Fruit fly (Drosophila melanogaster) whole organism, embryonic: ENCODE measurements around the gene CG14402.

ENCODE experiments used
- Atf-2 ChIP-seq: fragments of 200-800 bp; sonication (Bioruptor generic); optimal IDR thresholded peaks from 2 replicates; lab custom pipeline; 2016; ENCODE audit warnings: missing biosample characterization, missing genetic modification characterization
- C15 ChIP-seq: fragments of 200-800 bp; sonication (Bioruptor generic); IDR thresholded peaks from 3 replicates; pipeline ENCODE4 v1.3.6; 2022; ENCODE audit warnings: missing biosample characterization, missing genetic modification characterization
- CG12391 ChIP-seq: fragments of 200-800 bp; sonication (Bioruptor generic); optimal IDR thresholded peaks from 3 replicates; lab custom pipeline; 2018; ENCODE audit warnings: missing biosample characterization, mild to moderate bottlenecking, missing genetic modification characterization, moderate library complexity
- CG13123 ChIP-seq: fragments of 200-800 bp; sonication (Bioruptor generic); optimal IDR thresholded peaks from 2 replicates; lab custom pipeline; 2016; ENCODE audit warnings: missing biosample characterization, missing genetic modification characterization
- CG14014 ChIP-seq: fragments of 200-800 bp; sonication (Bioruptor generic); IDR thresholded peaks from 2 replicates; pipeline ENCODE4 v1.3.6; 2022; ENCODE audit warnings: missing biosample characterization, missing genetic modification characterization
- CG14667 ChIP-seq: fragments of 200-800 bp; sonication (Bioruptor generic); IDR thresholded peaks from 2 replicates; pipeline ENCODE4 v1.3.6; 2022; ENCODE audit warnings: missing biosample characterization, missing genetic modification characterization
- CG16863 ChIP-seq: fragments of 200-800 bp; sonication (Bioruptor generic); optimal IDR thresholded peaks from 3 replicates; lab custom pipeline; 2016; ENCODE audit warnings: missing biosample characterization, missing genetic modification characterization
- CG17385 ChIP-seq: fragments of 200-800 bp; sonication (Bioruptor generic); optimal IDR thresholded peaks from 3 replicates; lab custom pipeline; 2018; ENCODE audit warnings: missing biosample characterization, mild to moderate bottlenecking, missing genetic modification characterization
- CG18262 ChIP-seq: fragments of 200-800 bp; optimal IDR thresholded peaks from 3 replicates; lab custom pipeline; 2019; ENCODE audit warnings: missing biosample characterization, mild to moderate bottlenecking, missing genetic modification characterization, moderate library complexity
- CG2875 ChIP-seq: fragments of 200-800 bp; sonication (Bioruptor generic); optimal IDR thresholded peaks from 2 replicates; lab custom pipeline; 2017; ENCODE audit warnings: missing biosample characterization, mild to moderate bottlenecking, missing genetic modification characterization, missing genetic modification reagents
- CG31388 ChIP-seq: fragments of 200-800 bp; sonication (Bioruptor generic); optimal IDR thresholded peaks from 2 replicates; lab custom pipeline; 2016; ENCODE audit warnings: missing biosample characterization, missing genetic modification characterization
- CG3163 ChIP-seq: fragments of 200-800 bp; sonication (Bioruptor generic); optimal IDR thresholded peaks from 3 replicates; lab custom pipeline; 2016; ENCODE audit warnings: missing biosample characterization, missing genetic modification characterization
- CG42726 ChIP-seq: fragments of 200-800 bp; sonication (Bioruptor generic); IDR thresholded peaks from 2 replicates; pipeline ENCODE4 v1.3.6; 2022; ENCODE audit warnings: missing biosample characterization, missing genetic modification characterization; ENCODE audit not compliant: partially characterized antibody
- CG8944 ChIP-seq: fragments of 200-800 bp; sonication (Bioruptor generic); optimal IDR thresholded peaks from 3 replicates; lab custom pipeline; 2016; ENCODE audit warnings: missing biosample characterization, missing genetic modification characterization
- CTCF ChIP-seq: fragments of 200-800 bp; sonication (Bioruptor generic); optimal IDR thresholded peaks from 2 replicates; lab custom pipeline; 2017; ENCODE audit warnings: missing biosample characterization, mild to moderate bottlenecking, missing genetic modification characterization, moderate library complexity
- Chrac-16 ChIP-seq: fragments of 200-800 bp; sonication (Bioruptor generic); optimal IDR thresholded peaks from 3 replicates; lab custom pipeline; 2016; ENCODE audit warnings: missing biosample characterization, missing genetic modification characterization
- D19B ChIP-seq: fragments of 200-800 bp; sonication (Bioruptor generic); optimal IDR thresholded peaks from 2 replicates; lab custom pipeline; 2017; ENCODE audit warnings: missing biosample characterization, mild to moderate bottlenecking, missing genetic modification characterization
- Dad ChIP-seq: fragments of 200-800 bp; sonication (Bioruptor generic); optimal IDR thresholded peaks from 3 replicates; lab custom pipeline; 2016; ENCODE audit warnings: missing biosample characterization, missing genetic modification characterization
- Doc3 ChIP-seq: fragments of 200-800 bp; sonication (Bioruptor generic); IDR thresholded peaks from 3 replicates; pipeline ENCODE4 v1.3.6; 2022; ENCODE audit warnings: missing biosample characterization, missing genetic modification characterization; ENCODE audit not compliant: partially characterized antibody
- Drgx ChIP-seq: fragments of 200-800 bp; sonication (Bioruptor generic); IDR thresholded peaks from 2 replicates; pipeline ENCODE4 v1.3.6; 2022; ENCODE audit warnings: missing biosample characterization, missing genetic modification characterization
- E2f1 ChIP-seq: fragments of 200-800 bp; sonication (Bioruptor generic); IDR thresholded peaks from 2 replicates; pipeline ENCODE4 v1.3.6; 2022; ENCODE audit warnings: missing biosample characterization, missing genetic modification characterization
- E2f2 ChIP-seq: fragments of 200-800 bp; sonication (Bioruptor generic); IDR thresholded peaks from 2 replicates; pipeline ENCODE4 v1.3.6; 2022; ENCODE audit warnings: missing biosample characterization, missing genetic modification characterization
- ERR ChIP-seq: fragments of 200-800 bp; sonication (Bioruptor generic); optimal IDR thresholded peaks from 2 replicates; lab custom pipeline; 2016; ENCODE audit warnings: missing biosample characterization, missing genetic modification characterization
- Elba2 ChIP-seq: fragments of 200-800 bp; sonication (Bioruptor generic); optimal IDR thresholded peaks from 3 replicates; lab custom pipeline; 2016; ENCODE audit warnings: missing biosample characterization, missing genetic modification characterization
- GATAe ChIP-seq: fragments of 200-800 bp; sonication (Bioruptor generic); conservative IDR thresholded peaks from 2 replicates; pipeline ENCODE4 v1.3.6; 2022; ENCODE audit warnings: missing biosample characterization, missing genetic modification characterization
- H15 ChIP-seq: fragments of 200-800 bp; sonication (Bioruptor generic); IDR thresholded peaks from 3 replicates; pipeline ENCODE4 v1.3.6; 2022; ENCODE audit warnings: missing biosample characterization, missing genetic modification characterization
- HLH54F ChIP-seq: fragments of 200-800 bp; sonication (Bioruptor generic); optimal IDR thresholded peaks from 3 replicates; lab custom pipeline; 2016; ENCODE audit warnings: missing biosample characterization, missing genetic modification characterization
- Hand ChIP-seq: fragments of 200-800 bp; sonication (Bioruptor generic); optimal IDR thresholded peaks from 2 replicates; lab custom pipeline; 2017; ENCODE audit warnings: mild to moderate bottlenecking, missing biosample characterization, missing genetic modification reagents, missing genetic modification characterization
- Hey ChIP-seq: fragments of 200-800 bp; sonication (Bioruptor generic); optimal IDR thresholded peaks from 3 replicates; lab custom pipeline; 2018; ENCODE audit warnings: missing biosample characterization, mild to moderate bottlenecking, missing genetic modification characterization
- Mad ChIP-seq: fragments of 200-800 bp; sonication (Bioruptor generic); optimal IDR thresholded peaks from 2 replicates; lab custom pipeline; 2016; ENCODE audit warnings: missing biosample characterization, missing genetic modification characterization
- Max ChIP-seq: fragments of 200-800 bp; sonication (Bioruptor generic); optimal IDR thresholded peaks from 2 replicates; lab custom pipeline; 2016; ENCODE audit warnings: missing biosample characterization, mild to moderate bottlenecking, missing genetic modification characterization
- ash1 ChIP-seq: fragments of 200-800 bp; sonication (Bioruptor generic); optimal IDR thresholded peaks from 2 replicates; lab custom pipeline; 2018; ENCODE audit warnings: missing biosample characterization, mild to moderate bottlenecking, missing genetic modification characterization
- az2 ChIP-seq: fragments of 200-800 bp; sonication (Bioruptor generic); optimal IDR thresholded peaks from 3 replicates; lab custom pipeline; 2016; ENCODE audit warnings: missing biosample characterization, missing genetic modification characterization
- bowl ChIP-seq: fragments of 200-800 bp; sonication (Bioruptor generic); IDR thresholded peaks from 2 replicates; pipeline ENCODE4 v1.3.6; 2022; ENCODE audit warnings: missing biosample characterization, missing genetic modification characterization
- eve ChIP-seq, 2 experiments: fragments of >200 bp; optimal IDR thresholded peaks; 2 replicates each; lab custom pipeline; 2017; ENCODE audit warnings: missing biosample characterization in 2 of 2, missing genetic modification characterization in 2 of 2
- fru ChIP-seq: fragments of >200 bp; optimal IDR thresholded peaks from 2 replicates; lab custom pipeline; 2017
- gcm2 ChIP-seq: fragments of 200-800 bp; sonication (Bioruptor generic); optimal IDR thresholded peaks from 2 replicates; lab custom pipeline; 2016; ENCODE audit warnings: missing biosample characterization, missing genetic modification characterization
- grn ChIP-seq: fragments of 200-800 bp; sonication (Bioruptor generic); optimal IDR thresholded peaks from 3 replicates; lab custom pipeline; 2017; ENCODE audit warnings: missing biosample characterization, missing genetic modification characterization
- h ChIP-seq: fragments of >200 bp; optimal IDR thresholded peaks from 2 replicates; lab custom pipeline; 2017
- her ChIP-seq: fragments of 200-800 bp; sonication (Bioruptor generic); optimal IDR thresholded peaks from 2 replicates; lab custom pipeline; 2016; ENCODE audit warnings: missing biosample characterization, missing genetic modification characterization
- jumu ChIP-seq: fragments of 200-800 bp; sonication (Bioruptor generic); optimal IDR thresholded peaks from 3 replicates; lab custom pipeline; 2016; ENCODE audit warnings: missing biosample characterization, missing genetic modification characterization
- maf-S ChIP-seq: fragments of 200-800 bp; sonication (Bioruptor generic); optimal IDR thresholded peaks from 2 replicates; lab custom pipeline; 2016; ENCODE audit warnings: missing biosample characterization, missing genetic modification characterization
- mirr ChIP-seq: fragments of 200-800 bp; sonication (Bioruptor generic); optimal IDR thresholded peaks from 3 replicates; lab custom pipeline; 2018; ENCODE audit warnings: missing biosample characterization, mild to moderate bottlenecking, missing genetic modification characterization
- nmo ChIP-seq: fragments of 200-800 bp; sonication (Bioruptor generic); optimal IDR thresholded peaks from 2 replicates; lab custom pipeline; 2018; ENCODE audit warnings: missing biosample characterization, mild to moderate bottlenecking, missing genetic modification characterization, moderate library complexity
- org-1 ChIP-seq: fragments of 200-800 bp; sonication (Bioruptor generic); optimal IDR thresholded peaks from 2 replicates; lab custom pipeline; 2017; ENCODE audit warnings: missing biosample characterization, missing genetic modification characterization
- otp ChIP-seq: fragments of 200-800 bp; sonication (Bioruptor generic); IDR thresholded peaks from 3 replicates; pipeline ENCODE4, ENCODE4 v1.3.6; 2022; ENCODE audit warnings: missing biosample characterization, missing genetic modification characterization
- run ChIP-seq: fragments of 200-800 bp; sonication (Bioruptor generic); optimal IDR thresholded peaks from 3 replicates; lab custom pipeline; 2018; ENCODE audit warnings: missing biosample characterization, mild to moderate bottlenecking, missing genetic modification characterization
- salm ChIP-seq: fragments of 200-800 bp; sonication (Bioruptor generic); optimal IDR thresholded peaks from 2 replicates; lab custom pipeline; 2018; ENCODE audit warnings: missing biosample characterization, mild to moderate bottlenecking, missing genetic modification characterization
- sqz ChIP-seq: fragments of 200-800 bp; sonication (Bioruptor generic); optimal IDR thresholded peaks from 3 replicates; lab custom pipeline; 2018; ENCODE audit warnings: missing biosample characterization, mild to moderate bottlenecking, missing genetic modification characterization
- vnd ChIP-seq: fragments of 200-800 bp; sonication (Bioruptor generic); IDR thresholded peaks from 3 replicates; pipeline ENCODE4 v1.3.6; 2022; ENCODE audit warnings: missing biosample characterization, missing genetic modification characterization; ENCODE audit not compliant: partially characterized antibody
- zen ChIP-seq: fragments of 200-800 bp; sonication (Bioruptor generic); optimal IDR thresholded peaks from 3 replicates; lab custom pipeline; 2018; ENCODE audit warnings: missing biosample characterization, mild to moderate bottlenecking, missing genetic modification characterization, moderate library complexity

Gene CG14402

DNA sequence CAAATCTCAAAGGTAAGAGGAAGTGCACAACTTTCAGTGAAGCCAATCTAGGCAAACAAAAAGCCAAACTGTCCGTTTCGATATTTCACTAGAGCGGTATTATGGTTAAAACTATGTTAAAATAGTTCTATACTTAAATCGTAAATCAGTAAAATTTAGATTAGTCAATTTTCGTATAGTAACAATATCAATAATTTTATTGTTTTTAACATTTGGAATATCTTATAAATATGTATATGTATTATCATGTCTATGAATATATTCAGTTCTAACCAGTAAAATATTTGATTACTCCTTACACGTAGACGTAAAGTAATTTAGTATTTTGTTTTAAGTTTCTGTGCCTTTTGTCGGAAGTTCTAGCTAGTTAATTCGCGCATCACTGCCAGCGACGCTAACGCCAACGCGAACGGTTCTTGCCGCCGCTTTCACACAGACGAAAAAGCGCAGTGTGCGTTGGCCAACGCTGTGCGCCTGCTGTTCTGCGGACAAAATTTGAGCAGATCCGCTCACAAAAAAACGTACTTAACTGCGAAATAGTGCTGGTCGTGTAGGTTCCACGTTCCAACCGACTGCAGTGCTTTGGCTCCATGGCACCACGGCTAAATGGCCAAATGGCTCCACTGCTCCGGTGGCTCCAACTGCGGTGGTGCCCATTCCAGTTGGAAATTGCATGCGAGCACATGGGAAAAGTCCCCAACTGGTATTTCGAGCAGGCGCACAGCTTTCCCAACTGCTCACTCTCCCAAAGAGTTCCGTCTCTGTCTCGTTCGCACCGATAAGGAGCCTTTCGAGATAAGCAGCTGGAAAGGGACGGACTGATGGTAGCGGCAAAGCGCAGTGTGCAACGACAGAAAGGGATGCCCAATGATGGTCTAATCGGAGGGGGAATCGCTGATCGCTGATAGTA lies 25.6 kb upstream of the CG14402 start (continued):
- TF ChIP-seq sqz (GFP tag; lab: Kevin White, UChicago) (peak; percentile 91), Mad (GFP tag; lab: Kevin White, UChicago) (no peak), az2 (no peak), C15 (no peak), CG14667 (GFP tag; lab: Robert Waterston, UW) (no peak), CG42726 (GFP tag; lab: Robert Waterston, UW) (no peak), E2f2 (GFP tag; lab: Robert Waterston, UW) (no peak), Drgx (GFP tag; lab: Robert Waterston, UW) (peak; percentile 70), CG16863 (GFP tag; lab: Kevin White, UChicago) (no peak), Doc3 (no peak), CTCF (GFP tag; lab: Kevin White, UChicago) (no peak), eve (GFP tag; optimal IDR thresholded peaks at IDR 0.05; lab: Kevin White, UChicago) (peak in 1 of 2 experiments; percentile 1), Hey (tag; lab: Kevin White, UChicago) (no peak), CG14014 (GFP tag; lab: Robert Waterston, UW) (peak; percentile 48; the same call in 1 of the 2 replicates), H15 (GFP tag; lab: Robert Waterston, UW) (no peak), jumu (GFP tag; lab: Kevin White, UChicago) (no peak), h (no peak), run (tag; lab: Kevin White, UChicago) (no peak), her (peak; percentile 37), D19B (GFP tag; lab: Kevin White, UChicago) (peak; percentile 0), CG17385 (GFP tag; lab: Kevin White, UChicago) (no peak), org-1 (no peak), maf-S (GFP tag; lab: Kevin White, UChicago) (no peak), CG2875 (no peak), CG18262 (peak; percentile 46), CG13123 (GFP tag; lab: Kevin White, UChicago) (no peak), zen (no peak), bowl (GFP tag; lab: Robert Waterston, UW) (0 out of 2 replicates have a peak, but pooled peaks have one; percentile 28), HLH54F (GFP tag; lab: Kevin White, UChicago) (no peak), CG12391 (tag; lab: Kevin White, UChicago) (peak; percentile 48), vnd (GFP tag; lab: Robert Waterston, UW) (peak; percentile 51; the same call in 1 of the 3 replicates), Chrac-16 (GFP tag; lab: Kevin White, UChicago) (no peak), otp (GFP tag; lab: Robert Waterston, UW) (peak; percentile 44; the same call in 1 of the 3 replicates), CG3163 (peak; percentile 74), mirr (peak; percentile 58), ERR (GFP tag; lab: Kevin White, UChicago) (peak; percentile 52), CG8944 (GFP tag; lab: Kevin White, UChicago) (no peak), Atf-2 (GFP tag; lab: Kevin White, UChicago) (no peak), GATAe (peak; percentile 99), salm (no peak), Dad (GFP tag; lab: Kevin White, UChicago) (peak; percentile 16), Max (GFP tag; lab: Kevin White, UChicago) (peak; percentile 13), CG31388 (no peak), E2f1 (0 out of 2 replicates have a peak, but pooled peaks have one; percentile 14), ash1 (GFP tag; lab: Kevin White, UChicago) (no peak), Hand (no peak), grn (GFP tag; lab: Kevin White, UChicago) (peak; percentile 100), nmo (peak; percentile 20), Elba2 (GFP tag; lab: Kevin White, UChicago) (no peak), gcm2 (no peak), fru (lab: Kevin White, UChicago) (no peak)
